Worm (Caenorhabditis elegans): ENCODE measurements around the gene K01G5.8.

K01G5.8 gene

DNA sequence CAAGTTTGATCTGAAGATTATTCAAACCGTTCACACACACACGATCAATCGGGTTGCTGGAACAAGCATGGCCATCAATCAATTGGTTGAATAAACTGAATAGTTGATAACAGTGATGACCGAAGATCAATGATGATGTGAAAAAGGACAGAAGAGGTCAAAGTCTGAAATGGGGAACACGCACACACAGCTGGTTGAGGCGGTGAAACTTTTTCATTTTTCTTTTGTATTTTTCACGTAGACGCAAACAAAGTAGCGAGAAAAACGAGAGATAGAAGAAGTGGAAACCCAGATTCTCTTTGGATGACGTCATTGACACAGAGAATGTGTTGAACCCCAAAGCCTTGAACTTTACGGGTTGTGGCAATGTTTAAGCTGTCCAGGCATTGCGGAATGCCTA lies 23.1 kb downstream of the K01G5.8 start:
- peak; percentile 11 for TF ChIP-seq zip-8 (tag; optimal IDR thresholded peaks at IDR 0.05)
- no peak for TF ChIP-seq ham-2 (GFP tag; optimal IDR thresholded peaks at IDR 0.05)

DNA sequence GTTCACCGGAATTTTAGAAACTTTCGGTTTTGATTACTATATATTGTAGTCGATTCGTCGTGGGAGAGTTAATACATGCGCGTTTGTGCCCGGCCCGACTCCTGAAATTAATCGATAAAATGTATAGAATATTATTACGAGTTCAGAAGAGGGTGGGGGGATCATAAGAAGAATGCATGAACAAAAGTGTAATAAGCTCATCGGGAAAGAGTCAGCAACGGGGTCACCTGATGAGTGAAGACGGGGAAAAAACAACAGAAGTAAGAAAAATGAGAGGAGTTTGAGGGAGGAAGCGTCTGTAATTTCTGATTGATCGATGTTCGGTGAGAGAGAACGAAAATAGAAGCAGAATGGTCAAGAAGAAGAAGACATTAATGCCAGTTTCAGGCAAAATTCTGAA lies 24.5 kb downstream of the K01G5.8 start, which contains the start of gene W09D10.4:
TSS of gene W09D10.4 (minus strand) at position 101 of the 400 bp plus-strand sequence.
- no peak for TF ChIP-seq ceh-43 (GFP tag; optimal IDR thresholded peaks at IDR 0.05)
- no peak for TF ChIP-seq nhr-76 (tag; optimal IDR thresholded peaks at IDR 0.05)
- TF ChIP-seq bed-3 (GFP tag; optimal IDR thresholded peaks at IDR 0.05) = no peak
- no peak for TF ChIP-seq lin-13 (tag; optimal IDR thresholded peaks at IDR 0.05)
- TF ChIP-seq elt-1 (tag; optimal IDR thresholded peaks at IDR 0.05; ENCODE audit: borderline replicate concordance, insufficient read depth) = no peak

DNA sequence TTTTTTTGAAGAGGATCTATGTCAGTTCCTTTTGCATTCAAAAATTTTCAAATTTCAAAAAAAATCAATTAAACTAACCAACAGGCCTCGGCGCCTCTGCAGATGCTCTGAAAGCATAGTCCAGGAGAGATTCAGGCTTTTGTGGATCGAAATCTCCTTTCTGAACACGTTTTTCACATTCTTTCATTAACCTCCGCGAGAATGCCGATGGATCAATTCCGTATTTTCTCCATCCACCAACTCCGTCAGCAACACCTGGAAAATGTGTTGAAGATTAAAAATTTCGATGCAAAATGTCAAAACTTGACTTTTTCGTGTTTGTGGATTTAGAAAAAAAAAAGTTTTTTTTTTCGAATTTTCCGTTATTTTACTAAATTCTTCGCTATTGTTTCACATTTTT lies 26.0 kb downstream of the K01G5.8 start:
- TF ChIP-seq blmp-1 (tag; optimal IDR thresholded peaks at IDR 0.05) = no peak
- TF ChIP-seq ceh-83 (GFP tag; optimal IDR thresholded peaks at IDR 0.05) = no peak
- TF ChIP-seq unc-62 (GFP tag; optimal IDR thresholded peaks at IDR 0.05) = no peak
- no peak for TF ChIP-seq mep-1 (tag; optimal IDR thresholded peaks at IDR 0.05)
- no peak for TF ChIP-seq hlh-1 (tag; optimal IDR thresholded peaks at IDR 0.05)
- no peak for TF ChIP-seq lin-13 (tag; optimal IDR thresholded peaks at IDR 0.05)
- TF ChIP-seq nhr-237 (tag; optimal IDR thresholded peaks at IDR 0.05) = no peak
- no peak for TF ChIP-seq drap-1 (GFP tag; optimal IDR thresholded peaks at IDR 0.05)
- TF ChIP-seq pha-4 (tag; optimal IDR thresholded peaks at IDR 0.05) = no peak
- TF ChIP-seq sptf-1 (tag; optimal IDR thresholded peaks at IDR 0.05) = no peak
- no peak for TF ChIP-seq ceh-43 (GFP tag; optimal IDR thresholded peaks at IDR 0.05)
- no peak for TF ChIP-seq tbx-8 (GFP tag; optimal IDR thresholded peaks at IDR 0.05)
- no peak for TF ChIP-seq unc-39 (tag; optimal IDR thresholded peaks at IDR 0.05)
- no peak for TF ChIP-seq nhr-12 (tag; optimal IDR thresholded peaks at IDR 0.05)
- no peak for TF ChIP-seq snpc-4 (tag; optimal IDR thresholded peaks at IDR 0.05)
- no peak for TF ChIP-seq nhr-28 (tag; optimal IDR thresholded peaks at IDR 0.05)
- TF ChIP-seq ces-1 (GFP tag; optimal IDR thresholded peaks at IDR 0.05) = no peak
- no peak for TF ChIP-seq nhr-2 (tag; optimal IDR thresholded peaks at IDR 0.05)

- TF ChIP-seq unc-39 (tag; optimal IDR thresholded peaks at IDR 0.05) (no peak), elt-1 (tag; optimal IDR thresholded peaks at IDR 0.05; ENCODE audit: borderline replicate concordance, insufficient read depth) (no peak), ceh-43 (GFP tag; optimal IDR thresholded peaks at IDR 0.05) (no peak), lsy-2 (tag; optimal IDR thresholded peaks at IDR 0.05) (no peak), sem-2 (GFP tag; optimal IDR thresholded peaks at IDR 0.05) (no peak), unc-62 (GFP tag; optimal IDR thresholded peaks at IDR 0.05) (no peak), ceh-83 (GFP tag; optimal IDR thresholded peaks at IDR 0.05) (no peak), elt-3 (tag; optimal IDR thresholded peaks at IDR 0.05) (no peak), nhr-2 (tag; optimal IDR thresholded peaks at IDR 0.05) (no peak), zip-8 (tag; optimal IDR thresholded peaks at IDR 0.05) (no peak), tbx-8 (GFP tag; optimal IDR thresholded peaks at IDR 0.05) (no peak), sptf-1 (tag; optimal IDR thresholded peaks at IDR 0.05) (no peak), flh-1 (GFP tag; optimal IDR thresholded peaks at IDR 0.05) (no peak), lin-13 (tag; optimal IDR thresholded peaks at IDR 0.05) (no peak), nhr-12 (tag; optimal IDR thresholded peaks at IDR 0.05) (no peak), pha-4 (tag; optimal IDR thresholded peaks at IDR 0.05) (no peak), drap-1 (GFP tag; optimal IDR thresholded peaks at IDR 0.05) (no peak), snpc-4 (tag; optimal IDR thresholded peaks at IDR 0.05) (no peak)
Measured at ce11 chrIII:10711192-10711673, 29.3 kb downstream of the K01G5.8 start, which contains the start of gene W09D10.5. Gene W09D10.5 (minus strand): TSS chrIII:10711536.

ce11 chrIII:10709676-10710075 lies 30.9 kb downstream of the K01G5.8 start:
- TF ChIP-seq ces-1 (GFP tag; optimal IDR thresholded peaks at IDR 0.05) (no peak), zip-8 (tag; optimal IDR thresholded peaks at IDR 0.05) (peak; percentile 93), ztf-11 (tag; optimal IDR thresholded peaks at IDR 0.05) (no peak)

DNA sequence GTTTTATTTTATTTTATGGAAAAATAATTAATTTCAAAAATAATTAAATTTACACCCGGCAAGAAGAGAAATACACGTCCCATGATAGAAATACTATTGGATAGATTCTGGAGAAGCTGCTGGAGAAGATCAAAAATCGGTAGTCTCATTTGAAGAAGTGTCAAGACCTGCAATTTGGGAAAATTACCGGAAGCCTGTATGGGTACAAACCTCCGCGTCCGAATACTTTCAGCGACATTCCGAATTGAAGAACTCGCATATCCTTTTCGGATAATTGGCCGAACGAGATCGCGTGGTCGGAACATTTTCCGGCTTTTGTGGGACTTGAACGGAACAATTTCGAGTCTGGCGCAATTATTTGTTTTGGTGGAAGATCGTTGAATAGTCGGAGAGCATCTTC lies 32.1 kb downstream of the K01G5.8 start:
- no peak for TF ChIP-seq snpc-4 (tag; optimal IDR thresholded peaks at IDR 0.05)
- no peak for TF ChIP-seq unc-120 (tag; optimal IDR thresholded peaks at IDR 0.05; ENCODE audit: poor library complexity, severe bottlenecking)
- TF ChIP-seq bed-3 (GFP tag; optimal IDR thresholded peaks at IDR 0.05) = no peak
- TF ChIP-seq hlh-1 (tag; optimal IDR thresholded peaks at IDR 0.05) = no peak
- TF ChIP-seq ceh-43 (GFP tag; optimal IDR thresholded peaks at IDR 0.05) = no peak
- no peak for TF ChIP-seq pha-4 (tag; optimal IDR thresholded peaks at IDR 0.05)
- no peak for TF ChIP-seq blmp-1 (tag; optimal IDR thresholded peaks at IDR 0.05)
- no peak for TF ChIP-seq ztf-11 (tag; optimal IDR thresholded peaks at IDR 0.05)
- TF ChIP-seq tbx-8 (GFP tag; optimal IDR thresholded peaks at IDR 0.05) = no peak
- no peak for TF ChIP-seq mep-1 (tag; optimal IDR thresholded peaks at IDR 0.05)
- no peak for TF ChIP-seq lsy-2 (tag; optimal IDR thresholded peaks at IDR 0.05)
- TF ChIP-seq sptf-1 (tag; optimal IDR thresholded peaks at IDR 0.05) = no peak
- TF ChIP-seq flh-1 (GFP tag; optimal IDR thresholded peaks at IDR 0.05) = no peak
- no peak for TF ChIP-seq elt-3 (tag; optimal IDR thresholded peaks at IDR 0.05)
- no peak for TF ChIP-seq lin-32 (GFP tag; optimal IDR thresholded peaks at IDR 0.05)
- TF ChIP-seq ceh-39 (tag; optimal IDR thresholded peaks at IDR 0.05) = no peak
- TF ChIP-seq drap-1 (GFP tag; optimal IDR thresholded peaks at IDR 0.05) = no peak
- no peak for TF ChIP-seq nhr-2 (tag; optimal IDR thresholded peaks at IDR 0.05)
- TF ChIP-seq cnd-1 (tag; optimal IDR thresholded peaks at IDR 0.05) = no peak

Measured in whole organism, mixed stage, embryonic.